Worm (Caenorhabditis elegans): Measurements from ENCODE around the gene Y37E11B.6.

DNA sequence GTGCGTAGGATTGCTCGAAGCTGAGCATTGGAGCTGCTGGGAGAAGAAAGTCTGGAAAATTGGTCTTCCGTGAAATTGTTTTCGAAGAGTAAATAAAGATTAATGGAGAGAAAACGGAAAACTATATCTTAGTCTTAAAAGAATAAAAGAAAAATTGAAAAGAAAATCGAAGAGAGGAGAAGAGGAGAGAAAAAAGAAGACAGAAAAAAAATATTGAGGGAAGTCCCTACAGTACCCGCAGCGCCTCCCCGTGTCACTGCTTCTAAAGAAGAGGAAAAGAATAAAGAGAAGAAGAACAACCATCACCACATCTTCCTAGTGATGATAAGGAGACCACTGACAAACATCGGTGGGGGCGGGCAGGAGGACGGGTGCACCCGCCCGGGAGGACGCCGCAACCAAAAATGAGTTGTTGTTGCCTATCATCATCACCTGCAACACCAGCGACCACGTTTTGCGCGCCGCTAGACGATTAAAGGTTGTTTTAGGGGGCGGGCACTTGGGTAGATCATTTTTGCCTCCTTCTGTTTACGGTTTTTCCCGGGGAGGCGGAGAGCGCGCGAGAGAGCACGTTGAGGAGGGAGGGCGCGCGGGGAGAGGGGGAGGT, 49.6 kb upstream of the Y37E11B.6 start, which contains the start of gene CC8.2:
- TF ChIP-seq unc-55 (GFP tag; optimal IDR thresholded peaks at IDR 0.05) (no peak), hlh-8 (tag; optimal IDR thresholded peaks at IDR 0.05) (no peak), F13H6.1 (tag; optimal IDR thresholded peaks at IDR 0.05) (no peak), ama-1 (optimal IDR thresholded peaks at IDR 0.05) (no peak), pqm-1 (tag; optimal IDR thresholded peaks at IDR 0.05) (peak; percentile 2), dve-1 (tag; optimal IDR thresholded peaks at IDR 0.05) (no peak), lin-11 (tag; optimal IDR thresholded peaks at IDR 0.05) (no peak), pag-3 (tag; optimal IDR thresholded peaks at IDR 0.05; ENCODE audit: borderline replicate concordance) (no peak), ceh-31 (tag; optimal IDR thresholded peaks at IDR 0.05) (no peak), elt-2 (tag; optimal IDR thresholded peaks at IDR 0.05) (peak; percentile 51)

Measured in whole organism, late embryonic.